Worm (Caenorhabditis elegans) whole organism, mixed stage, embryonic: ENCODE measurements around the gene vmo-1.

Experiments
- ceh-43 ChIP-seq: fragments of 200-800 bp; sonication (Bioruptor generic); optimal IDR thresholded peaks from 2 replicates; lab custom pipeline; 2018; ENCODE audit warnings: mild to moderate bottlenecking, missing genetic modification characterization, moderate library complexity, missing compliant biosample characterization
- cnd-1 ChIP-seq: fragments of 200-800 bp; sonication (Bioruptor generic); optimal IDR thresholded peaks from 2 replicates; lab custom pipeline; 2018; ENCODE audit warnings: mild to moderate bottlenecking, missing genetic modification characterization, missing compliant biosample characterization
- elt-1 ChIP-seq: sonication (generic microtip); optimal IDR thresholded peaks from 2 replicates; lab custom pipeline; 2017; ENCODE audit warnings: missing genetic modification characterization, mild to moderate bottlenecking, missing compliant biosample characterization, antibody characterized with exemption, moderate library complexity, borderline replicate concordance; ENCODE audit not compliant: insufficient read depth
- elt-3 ChIP-seq: fragments of 150-350 bp; optimal IDR thresholded peaks from 2 replicates; lab custom pipeline; 2014; ENCODE audit warnings: missing biosample characterization, missing genetic modification characterization
- nhr-12 ChIP-seq: fragments of 150-350 bp; optimal IDR thresholded peaks from 2 replicates; lab custom pipeline; 2014; ENCODE audit warnings: missing biosample characterization, missing genetic modification characterization
- snpc-4 ChIP-seq: fragments of 150-350 bp; optimal IDR thresholded peaks from 2 replicates; lab custom pipeline; 2014; ENCODE audit warnings: missing biosample characterization, missing genetic modification characterization

ce11 chrV:20527493-20527892 lies 25.4 kb downstream of the vmo-1 start, which contains the start of gene Y38H6C.13:
- TF ChIP-seq elt-3: no peak
- no peak for TF ChIP-seq nhr-12 (tag; lab: Kevin White, UChicago)
- no peak for TF ChIP-seq elt-1 (tag; lab: Kevin White, UChicago)
- no peak for TF ChIP-seq snpc-4
- TF ChIP-seq cnd-1: no peak
- TF ChIP-seq ceh-43 (GFP tag; lab: Kevin White, UChicago): no peak
